Worm (Caenorhabditis elegans): ENCODE measurements around the gene B0238.9.
A peak's percentile ranks its signal among the peaks of the same experiment; 100 is the strongest.

The B0238.9 gene

ce11 chrV:5274974-5275373 is 2.9 kb downstream of the B0238.9 start (continued):
- TF ChIP-seq aha-1 (tag; optimal IDR thresholded peaks at IDR 0.05): no peak
- TF ChIP-seq nhr-237 (tag; optimal IDR thresholded peaks at IDR 0.05): no peak
- TF ChIP-seq jun-1 (tag; optimal IDR thresholded peaks at IDR 0.05): peak; percentile 21
- peak; percentile 5 for TF ChIP-seq egl-13 (tag; optimal IDR thresholded peaks at IDR 0.05)
- TF ChIP-seq nhr-77 (tag; optimal IDR thresholded peaks at IDR 0.05): no peak
- TF ChIP-seq ztf-4 (tag; optimal IDR thresholded peaks at IDR 0.05): no peak
- no peak for TF ChIP-seq lin-14 (GFP tag; optimal IDR thresholded peaks at IDR 0.05)
- no peak for TF ChIP-seq efl-3 (GFP tag; optimal IDR thresholded peaks at IDR 0.05)
- TF ChIP-seq unc-130 (tag; optimal IDR thresholded peaks at IDR 0.05): no peak
- no peak for TF ChIP-seq fkh-4 (tag; optimal IDR thresholded peaks at IDR 0.05; ENCODE audit: borderline replicate concordance)
- peak; percentile 26 for TF ChIP-seq fkh-8 (tag; optimal IDR thresholded peaks at IDR 0.05)
- peak; percentile 24 for TF ChIP-seq isw-1 (GFP tag; IDR thresholded peaks at IDR 0.05)
- no peak for TF ChIP-seq nhr-85 (tag)
- no peak for TF ChIP-seq pax-3 (tag; optimal IDR thresholded peaks at IDR 0.05)
- TF ChIP-seq efl-1 (optimal IDR thresholded peaks at IDR 0.05): peak; percentile 73 to 78
- peak; percentile 81 to 98 for TF ChIP-seq efl-1 (GFP tag; optimal IDR thresholded peaks at IDR 0.05 in 1 of 2)
- peak; percentile 11 for TF ChIP-seq zip-4 (GFP tag; optimal IDR thresholded peaks at IDR 0.05)
- TF ChIP-seq lin-35 (GFP tag; optimal IDR thresholded peaks at IDR 0.05): peak; percentile 67 to 80
- TF ChIP-seq C16A3.4 (tag; optimal IDR thresholded peaks at IDR 0.05): peak; percentile 22
- TF ChIP-seq sup-37 (GFP tag; optimal IDR thresholded peaks at IDR 0.05): no peak
- peak; percentile 5 for TF ChIP-seq nhr-90 (tag; optimal IDR thresholded peaks at IDR 0.05; ENCODE audit: poor library complexity)
- TF ChIP-seq mep-1 (tag; optimal IDR thresholded peaks at IDR 0.05): peak; percentile 75
- TF ChIP-seq skn-1 (tag; optimal IDR thresholded peaks at IDR 0.05): peak; percentile 35
- no peak for TF ChIP-seq nhr-11 (tag; optimal IDR thresholded peaks at IDR 0.05)
- peak; percentile 45 for TF ChIP-seq swsn-7 (tag; optimal IDR thresholded peaks at IDR 0.05)
- TF ChIP-seq nhr-71 (tag; optimal IDR thresholded peaks at IDR 0.05): peak; percentile 80
- peak; percentile 64 for TF ChIP-seq nhr-47 (tag; optimal IDR thresholded peaks at IDR 0.05)
- peak; percentile 61 for TF ChIP-seq nhr-20 (tag; optimal IDR thresholded peaks at IDR 0.05)

- no peak for TF ChIP-seq ceh-88 (GFP tag; IDR thresholded peaks at IDR 0.05)
- TF ChIP-seq sup-37 (GFP tag; optimal IDR thresholded peaks at IDR 0.05): no peak
- no peak for TF ChIP-seq ztf-11 (tag; optimal IDR thresholded peaks at IDR 0.05)
- no peak for TF ChIP-seq egl-13 (tag; optimal IDR thresholded peaks at IDR 0.05)
- no peak for TF ChIP-seq nhr-47 (tag; optimal IDR thresholded peaks at IDR 0.05)
- no peak for TF ChIP-seq C34B4.2 (tag; optimal IDR thresholded peaks at IDR 0.05)
- TF ChIP-seq nhr-77 (tag; optimal IDR thresholded peaks at IDR 0.05): no peak
- no peak for TF ChIP-seq lin-13 (GFP tag; optimal IDR thresholded peaks at IDR 0.05)
- no peak for TF ChIP-seq fkh-8 (tag; optimal IDR thresholded peaks at IDR 0.05)
- TF ChIP-seq tbx-2 (tag; optimal IDR thresholded peaks at IDR 0.05): no peak
- no peak for TF ChIP-seq unc-86 (tag; optimal IDR thresholded peaks at IDR 0.05)
- no peak for TF ChIP-seq xbp-1 (tag; optimal IDR thresholded peaks at IDR 0.05)
- TF ChIP-seq unc-30 (tag; optimal IDR thresholded peaks at IDR 0.05): no peak
- TF ChIP-seq ztf-4 (tag; optimal IDR thresholded peaks at IDR 0.05): no peak
- no peak for TF ChIP-seq lin-14 (GFP tag; optimal IDR thresholded peaks at IDR 0.05)
- TF ChIP-seq unc-98 (GFP tag; IDR thresholded peaks at IDR 0.05): no peak
- no peak for TF ChIP-seq lin-39 (tag; optimal IDR thresholded peaks at IDR 0.05)
- no peak for TF ChIP-seq rnt-1 (tag; optimal IDR thresholded peaks at IDR 0.05)
- TF ChIP-seq nhr-84 (tag; optimal IDR thresholded peaks at IDR 0.05): no peak
These were observed 4.1 kb downstream of the B0238.9 start, which contains the start of gene natc-2 for ce11 chrV:5273770-5274169. Gene natc-2, plus strand, starts transcription at chrV:5274070.

ce11 chrV:5273241-5273640 is 4.7 kb downstream of the B0238.9 start:
- TF ChIP-seq efl-1 (optimal IDR thresholded peaks at IDR 0.05): no peak
- TF ChIP-seq efl-1 (GFP tag; optimal IDR thresholded peaks at IDR 0.05 in 1 of 2): peak in 1 of 2 experiments; percentile 57
- no peak for TF ChIP-seq zag-1 (tag; optimal IDR thresholded peaks at IDR 0.05)
- TF ChIP-seq elt-3 (tag; optimal IDR thresholded peaks at IDR 0.05): peak in 1 of 6 experiments; percentile 7
- no peak for TF ChIP-seq vab-15 (tag; optimal IDR thresholded peaks at IDR 0.05)
- no peak for TF ChIP-seq tbx-2 (tag; optimal IDR thresholded peaks at IDR 0.05)
- TF ChIP-seq lin-35 (GFP tag; optimal IDR thresholded peaks at IDR 0.05): peak in 1 of 2 experiments; percentile 1
- 0 out of 2 replicates have a peak, but pooled peaks have one; percentile 2 for TF ChIP-seq nhr-19 (GFP tag; conservative IDR thresholded peaks at IDR 0.05)
- TF ChIP-seq pqm-1 (tag; optimal IDR thresholded peaks at IDR 0.05): no peak
- peak; percentile 7 for TF ChIP-seq elt-2 (tag; optimal IDR thresholded peaks at IDR 0.05)
- no peak for TF ChIP-seq lsy-2 (tag; optimal IDR thresholded peaks at IDR 0.05)

All from whole organism, L1 larva.